Fruit fly (Drosophila melanogaster) whole organism, embryonic: ENCODE measurements around the gene CG42307.

Source experiments
- Antp ChIP-seq: fragments of 200-800 bp; sonication (Bioruptor generic); optimal IDR thresholded peaks from 3 replicates; lab custom pipeline; 2016; ENCODE audit warnings: missing biosample characterization, missing genetic modification characterization
- Atf3 ChIP-seq: fragments of 200-800 bp; sonication (Bioruptor generic); optimal IDR thresholded peaks from 3 replicates; lab custom pipeline; 2016; ENCODE audit warnings: missing biosample characterization, missing genetic modification characterization
- Awh ChIP-seq: fragments of 200-800 bp; sonication (Bioruptor generic); IDR thresholded peaks from 2 replicates; pipeline ENCODE4, ENCODE4 v1.3.6; 2022; ENCODE audit warnings: missing biosample characterization, missing genetic modification characterization
- BEAF-32 ChIP-seq: fragments of 200-800 bp; sonication (Bioruptor generic); optimal IDR thresholded peaks from 3 replicates; lab custom pipeline; 2017; ENCODE audit warnings: missing biosample characterization, missing genetic modification characterization, mild to moderate bottlenecking, moderate library complexity, missing genetic modification reagents
- Bgb ChIP-seq: fragments of 200-800 bp; sonication (Bioruptor generic); IDR thresholded peaks from 2 replicates; pipeline ENCODE4 v1.3.6; 2022; ENCODE audit warnings: missing biosample characterization, missing genetic modification characterization; ENCODE audit not compliant: partially characterized antibody
- CG12155 ChIP-seq: fragments of 200-800 bp; sonication (Bioruptor generic); optimal IDR thresholded peaks from 3 replicates; lab custom pipeline; 2016; ENCODE audit warnings: missing biosample characterization, missing genetic modification characterization
- CG13624 ChIP-seq: fragments of 200-800 bp; sonication (Bioruptor generic); optimal IDR thresholded peaks from 2 replicates; lab custom pipeline; 2016; ENCODE audit warnings: missing biosample characterization, missing genetic modification characterization
- CG15514 ChIP-seq: fragments of 200-800 bp; sonication (Bioruptor generic); optimal IDR thresholded peaks from 3 replicates; lab custom pipeline; 2017; ENCODE audit warnings: missing biosample characterization, missing genetic modification characterization, mild to moderate bottlenecking, moderate library complexity, missing genetic modification reagents
- CG17385 ChIP-seq: fragments of 200-800 bp; sonication (Bioruptor generic); optimal IDR thresholded peaks from 3 replicates; lab custom pipeline; 2018; ENCODE audit warnings: missing biosample characterization, mild to moderate bottlenecking, missing genetic modification characterization
- CG17568 ChIP-seq: fragments of 200-800 bp; sonication (Bioruptor generic); optimal IDR thresholded peaks from 2 replicates; lab custom pipeline; 2018; ENCODE audit warnings: missing biosample characterization, mild to moderate bottlenecking, missing genetic modification characterization, moderate library complexity
- CG1792 ChIP-seq: fragments of 200-800 bp; sonication (Bioruptor generic); optimal IDR thresholded peaks from 2 replicates; lab custom pipeline; 2016; ENCODE audit warnings: missing biosample characterization, missing genetic modification characterization
- CG18476 ChIP-seq: fragments of 200-800 bp; sonication (Bioruptor generic); optimal IDR thresholded peaks from 2 replicates; lab custom pipeline; 2016; ENCODE audit warnings: missing biosample characterization, mild to moderate bottlenecking, missing genetic modification characterization
- CG2116 ChIP-seq: fragments of 200-800 bp; sonication (Bioruptor generic); optimal IDR thresholded peaks from 3 replicates; lab custom pipeline; 2018; ENCODE audit warnings: missing biosample characterization, mild to moderate bottlenecking, missing genetic modification characterization
- CG30403 ChIP-seq: fragments of 200-800 bp; sonication (Bioruptor generic); optimal IDR thresholded peaks from 3 replicates; lab custom pipeline; 2016; ENCODE audit warnings: missing biosample characterization, missing genetic modification characterization
- CG31365 ChIP-seq: fragments of 200-800 bp; sonication (Bioruptor generic); optimal IDR thresholded peaks from 2 replicates; lab custom pipeline; 2018; ENCODE audit warnings: missing biosample characterization, mild to moderate bottlenecking, missing genetic modification characterization
- CG31388 ChIP-seq: fragments of 200-800 bp; sonication (Bioruptor generic); optimal IDR thresholded peaks from 2 replicates; lab custom pipeline; 2016; ENCODE audit warnings: missing biosample characterization, missing genetic modification characterization
- CG3163 ChIP-seq: fragments of 200-800 bp; sonication (Bioruptor generic); optimal IDR thresholded peaks from 3 replicates; lab custom pipeline; 2016; ENCODE audit warnings: missing biosample characterization, missing genetic modification characterization
- CG42726 ChIP-seq: fragments of 200-800 bp; sonication (Bioruptor generic); IDR thresholded peaks from 2 replicates; pipeline ENCODE4 v1.3.6; 2022; ENCODE audit warnings: missing biosample characterization, missing genetic modification characterization; ENCODE audit not compliant: partially characterized antibody
- Dip2 ChIP-seq: fragments of 200-800 bp; sonication (Bioruptor generic); IDR thresholded peaks from 2 replicates; pipeline ENCODE4 v1.3.6; 2022; ENCODE audit warnings: missing biosample characterization, missing genetic modification characterization
- Kr ChIP-seq: fragments of 200-800 bp; sonication (Bioruptor generic); optimal IDR thresholded peaks from 2 replicates; lab custom pipeline; 2017; ENCODE audit warnings: missing biosample characterization, mild to moderate bottlenecking, missing genetic modification characterization
- Lim3 ChIP-seq: fragments of 200-800 bp; sonication (Bioruptor generic); IDR thresholded peaks from 2 replicates; pipeline ENCODE4 v1.3.6; 2022; ENCODE audit warnings: missing biosample characterization, missing genetic modification characterization
- MESR4 ChIP-seq: fragments of 200-800 bp; sonication (Bioruptor generic); optimal IDR thresholded peaks from 2 replicates; lab custom pipeline; 2018; ENCODE audit warnings: missing biosample characterization, mild to moderate bottlenecking, missing genetic modification characterization, moderate library complexity
- Optix ChIP-seq: fragments of 200-800 bp; sonication (Bioruptor generic); IDR thresholded peaks from 3 replicates; pipeline ENCODE4 v1.3.6; 2022; ENCODE audit warnings: missing biosample characterization, missing genetic modification characterization
- Sin3A ChIP-seq: fragments of >200 bp; optimal IDR thresholded peaks from 2 replicates; lab custom pipeline; 2018
- Ssrp ChIP-seq: fragments of 200-800 bp; sonication (Bioruptor generic); optimal IDR thresholded peaks from 2 replicates; lab custom pipeline; 2018; ENCODE audit warnings: missing biosample characterization, mild to moderate bottlenecking, missing genetic modification characterization, moderate library complexity
- Stat92E ChIP-seq, 3 experiments: fragments of >200 bp in 2 of 3; fragments of 200-800 bp in 1 of 3; sonication (Bioruptor generic) in 1 of 3; optimal IDR thresholded peaks; 2 replicates each; lab custom pipeline; 2017 to 2019; ENCODE audit warnings: missing biosample characterization in 3 of 3, missing genetic modification characterization in 3 of 3, mild to moderate bottlenecking in 1 of 3, moderate library complexity in 1 of 3
- Vsx1 ChIP-seq: fragments of 200-800 bp; sonication (Bioruptor generic); optimal IDR thresholded peaks from 2 replicates; lab custom pipeline; 2017; ENCODE audit warnings: missing biosample characterization, mild to moderate bottlenecking, missing genetic modification characterization, missing genetic modification reagents
- YL-1 ChIP-seq: fragments of 200-800 bp; sonication (Bioruptor generic); optimal IDR thresholded peaks from 3 replicates; lab custom pipeline; 2017; ENCODE audit warnings: missing biosample characterization, mild to moderate bottlenecking, missing genetic modification characterization
- ac ChIP-seq: fragments of 200-800 bp; sonication (Bioruptor generic); optimal IDR thresholded peaks from 3 replicates; lab custom pipeline; 2017; ENCODE audit warnings: missing biosample characterization, mild to moderate bottlenecking, missing genetic modification characterization
- al ChIP-seq: fragments of 200-800 bp; sonication (Bioruptor generic); IDR thresholded peaks from 2 replicates; pipeline ENCODE4 v1.3.6; 2022; ENCODE audit warnings: missing biosample characterization, missing genetic modification characterization
- ato ChIP-seq: fragments of 200-800 bp; sonication (Bioruptor generic); IDR thresholded peaks from 2 replicates; pipeline ENCODE4 v1.3.6; 2022; ENCODE audit warnings: missing biosample characterization, missing genetic modification characterization; ENCODE audit not compliant: partially characterized antibody
- da ChIP-seq: fragments of 200-800 bp; sonication (Bioruptor generic); optimal IDR thresholded peaks from 2 replicates; lab custom pipeline; 2016; ENCODE audit warnings: missing biosample characterization, missing genetic modification characterization
- exex ChIP-seq: fragments of 200-800 bp; sonication (Bioruptor generic); optimal IDR thresholded peaks from 4 replicates; lab custom pipeline; 2018; ENCODE audit warnings: missing biosample characterization, mild to moderate bottlenecking, missing genetic modification characterization, moderate library complexity
- grau ChIP-seq: fragments of 200-800 bp; optimal IDR thresholded peaks from 3 replicates; lab custom pipeline; 2019; ENCODE audit warnings: missing biosample characterization, mild to moderate bottlenecking, missing genetic modification characterization, moderate library complexity
- grn ChIP-seq: fragments of 200-800 bp; sonication (Bioruptor generic); optimal IDR thresholded peaks from 3 replicates; lab custom pipeline; 2017; ENCODE audit warnings: missing biosample characterization, missing genetic modification characterization
- ham ChIP-seq: fragments of 200-800 bp; sonication (Bioruptor generic); IDR thresholded peaks from 2 replicates; pipeline ENCODE4 v1.3.6; 2022; ENCODE audit warnings: missing biosample characterization, missing genetic modification characterization
- hkb ChIP-seq, 2 experiments: fragments of 200-800 bp in 1 of 2; fragments of >200 bp in 1 of 2; sonication (Bioruptor generic) in 1 of 2; IDR thresholded peaks in 1 of 2; optimal IDR thresholded peaks in 1 of 2; 2 replicates each; pipeline versions ENCODE4 v1.3.6 to Lab custom; 2017 to 2022; ENCODE audit warnings: missing biosample characterization in 1 of 2, missing genetic modification characterization in 1 of 2
- kni ChIP-seq: fragments of 200-800 bp; sonication (Bioruptor generic); optimal IDR thresholded peaks from 3 replicates; lab custom pipeline; 2017; ENCODE audit warnings: mild to moderate bottlenecking, missing biosample characterization, missing genetic modification reagents, missing genetic modification characterization
- knrl ChIP-seq: fragments of 200-800 bp; sonication (Bioruptor generic); IDR thresholded peaks from 3 replicates; pipeline ENCODE4 v1.3.6; 2022; ENCODE audit warnings: missing biosample characterization, missing genetic modification characterization; ENCODE audit not compliant: partially characterized antibody
- lab ChIP-seq: fragments of 200-800 bp; sonication (Bioruptor generic); optimal IDR thresholded peaks from 3 replicates; lab custom pipeline; 2017; ENCODE audit warnings: missing biosample characterization, missing genetic modification characterization, mild to moderate bottlenecking, moderate library complexity, missing genetic modification reagents
- mam ChIP-seq: fragments of 200-800 bp; sonication (Bioruptor generic); optimal IDR thresholded peaks from 3 replicates; lab custom pipeline; 2016; ENCODE audit warnings: missing biosample characterization, missing genetic modification characterization
- nmo ChIP-seq: fragments of 200-800 bp; sonication (Bioruptor generic); optimal IDR thresholded peaks from 2 replicates; lab custom pipeline; 2018; ENCODE audit warnings: missing biosample characterization, mild to moderate bottlenecking, missing genetic modification characterization, moderate library complexity
- pnt ChIP-seq: fragments of 200-800 bp; sonication (Bioruptor generic); optimal IDR thresholded peaks from 3 replicates; lab custom pipeline; 2016; ENCODE audit warnings: missing biosample characterization, missing genetic modification characterization
- row ChIP-seq: fragments of 200-800 bp; sonication (Bioruptor generic); IDR thresholded peaks from 3 replicates; pipeline ENCODE4 v1.3.6; 2022; ENCODE audit warnings: missing biosample characterization, missing genetic modification characterization
- slbo ChIP-seq: fragments of 200-800 bp; sonication (Bioruptor generic); IDR thresholded peaks from 2 replicates; pipeline ENCODE4 v1.3.6; 2022; ENCODE audit warnings: missing biosample characterization, missing genetic modification characterization
- sr ChIP-seq: fragments of 200-800 bp; sonication (Bioruptor generic); IDR thresholded peaks from 3 replicates; pipeline ENCODE4 v1.3.6; 2022; ENCODE audit warnings: missing biosample characterization, missing genetic modification characterization
- sug ChIP-seq: fragments of 200-800 bp; optimal IDR thresholded peaks from 2 replicates; lab custom pipeline; 2019; ENCODE audit warnings: missing biosample characterization, mild to moderate bottlenecking, missing genetic modification characterization, moderate library complexity
- tll ChIP-seq, 2 experiments: fragments of 200-800 bp in 1 of 2; fragments of >200 bp in 1 of 2; sonication (Bioruptor generic) in 1 of 2; optimal IDR thresholded peaks; 2 replicates each; lab custom pipeline; 2017 to 2019; ENCODE audit warnings: missing biosample characterization in 2 of 2, missing genetic modification characterization in 2 of 2, mild to moderate bottlenecking in 1 of 2, moderate library complexity in 1 of 2
- twi ChIP-seq: fragments of 200-800 bp; optimal IDR thresholded peaks from 2 replicates; lab custom pipeline; 2019; ENCODE audit warnings: missing biosample characterization, mild to moderate bottlenecking, missing genetic modification characterization, moderate library complexity

The CG42307 gene

DNA sequence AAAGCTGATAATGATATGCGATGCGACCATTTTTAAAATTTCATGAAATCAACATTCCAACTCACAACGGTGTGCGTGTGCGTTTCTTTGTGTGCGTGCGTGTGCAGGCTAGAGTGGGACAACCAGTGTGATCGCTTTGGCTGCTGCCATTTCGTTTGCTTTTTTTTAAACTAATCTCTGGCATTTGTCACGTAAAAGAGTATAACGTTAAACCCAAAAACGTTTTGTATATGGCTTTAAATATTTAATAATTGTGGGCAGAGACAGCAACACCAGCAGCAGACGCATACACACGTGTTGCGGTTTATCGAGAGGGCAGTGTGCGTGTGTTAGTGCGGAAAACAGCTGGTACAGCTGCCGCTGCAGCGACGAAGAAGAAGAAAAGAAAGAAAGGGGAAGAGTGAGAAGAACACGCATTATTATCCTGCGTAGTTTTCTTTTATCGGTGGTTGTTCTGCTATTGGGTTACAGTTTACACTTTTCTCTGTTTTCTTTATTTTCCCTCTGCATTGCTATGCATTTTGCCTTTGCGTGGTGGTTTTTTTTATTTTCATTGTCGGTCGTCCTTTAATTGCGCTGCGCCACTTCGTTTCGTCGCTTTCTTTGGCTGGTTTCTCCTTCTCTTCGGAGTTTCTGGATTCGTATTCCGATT is 41.4 kb downstream of the CG42307 start (continued):
- no peak for TF ChIP-seq row (GFP tag; lab: Robert Waterston, UW)
- TF ChIP-seq ham: no peak
- peak; percentile 45 for TF ChIP-seq nmo (GFP tag; lab: Kevin White, UChicago)
- TF ChIP-seq CG42726 (GFP tag; lab: Robert Waterston, UW): no peak
- TF ChIP-seq grn (GFP tag; lab: Kevin White, UChicago): no peak
- no peak for TF ChIP-seq CG18476 (GFP tag; lab: Kevin White, UChicago)
- TF ChIP-seq grau (tag; lab: Kevin White, UChicago): no peak
- TF ChIP-seq CG17568: no peak
- TF ChIP-seq Bgb (GFP tag; lab: Robert Waterston, UW): peak; percentile 14; the same call in 1 of the 2 replicates
- peak; percentile 18 for TF ChIP-seq lab (GFP tag; lab: Kevin White, UChicago)
- no peak for TF ChIP-seq Optix
- TF ChIP-seq sug (tag; lab: Kevin White, UChicago): peak; percentile 1
- peak in 1 of 2 experiments; percentile 30 for TF ChIP-seq tll (GFP tag; optimal IDR thresholded peaks at IDR 0.05; lab: Kevin White, UChicago)
- TF ChIP-seq knrl (GFP tag; lab: Robert Waterston, UW): 0 out of 3 replicates have a peak, but pooled peaks have one; percentile 21
- no peak for TF ChIP-seq CG31388 (GFP tag; lab: Kevin White, UChicago)
- TF ChIP-seq CG12155: no peak
- peak; percentile 68 for TF ChIP-seq ac (GFP tag; lab: Kevin White, UChicago)
- peak; percentile 42 for TF ChIP-seq CG15514 (GFP tag; lab: Kevin White, UChicago)
- TF ChIP-seq Kr (GFP tag; lab: Kevin White, UChicago): peak; percentile 47
- peak; percentile 31 for TF ChIP-seq CG2116 (GFP tag; lab: Kevin White, UChicago)
- TF ChIP-seq da: peak; percentile 47
- TF ChIP-seq CG3163: peak; percentile 20
- TF ChIP-seq Atf3 (GFP tag; lab: Kevin White, UChicago): no peak
- peak; percentile 49 for TF ChIP-seq MESR4 (GFP tag; lab: Kevin White, UChicago)
- TF ChIP-seq mam: no peak
- no peak for TF ChIP-seq slbo (GFP tag; lab: Robert Waterston, UW)
- no peak for TF ChIP-seq Stat92E (GFP tag; optimal IDR thresholded peaks at IDR 0.05; lab: Kevin White, UChicago)
- TF ChIP-seq BEAF-32 (GFP tag; lab: Kevin White, UChicago): no peak
- TF ChIP-seq CG31365 (tag; lab: Kevin White, UChicago): no peak
- TF ChIP-seq Antp (GFP tag; lab: Kevin White, UChicago): no peak
- no peak for TF ChIP-seq sr
- peak; percentile 95 for TF ChIP-seq CG17385 (GFP tag; lab: Kevin White, UChicago)
- TF ChIP-seq Ssrp (tag; lab: Kevin White, UChicago): no peak
- TF ChIP-seq kni: peak; percentile 44
- TF ChIP-seq Sin3A: peak; percentile 9
- peak; percentile 5 for TF ChIP-seq exex (tag; lab: Kevin White, UChicago)
- TF ChIP-seq YL-1 (GFP tag; lab: Kevin White, UChicago): peak; percentile 93
- TF ChIP-seq CG13624 (GFP tag; lab: Kevin White, UChicago): no peak
- no peak for TF ChIP-seq Vsx1
- TF ChIP-seq twi (tag; lab: Kevin White, UChicago): peak; percentile 71
- no peak for TF ChIP-seq Lim3 (GFP tag; lab: Robert Waterston, UW)
- no peak for TF ChIP-seq al
- TF ChIP-seq CG1792: no peak
- no peak for TF ChIP-seq CG30403 (GFP tag; lab: Kevin White, UChicago)
- TF ChIP-seq hkb (optimal IDR thresholded peaks at IDR 0.05; lab: Kevin White, UChicago): no peak
- no peak for TF ChIP-seq hkb (GFP tag; IDR thresholded peaks at IDR 0.05; lab: Robert Waterston, UW)
- TF ChIP-seq Awh: no peak
- 0 out of 2 replicates have a peak, but pooled peaks have one; percentile 24 for TF ChIP-seq ato
- TF ChIP-seq Dip2 (GFP tag; lab: Robert Waterston, UW): no peak
- TF ChIP-seq pnt (GFP tag; lab: Kevin White, UChicago): no peak
